Worm (Caenorhabditis elegans) whole organism, L4 larva: Measurements from ENCODE around the gene Y61A9LA.10.

ENCODE experiments used
- F37D6.2 ChIP-seq: sonication (generic microtip); optimal IDR thresholded peaks from 2 replicates; lab custom pipeline; 2016; ENCODE audit warnings: mild to moderate bottlenecking, missing genetic modification characterization, missing compliant biosample characterization
- R02D3.7 ChIP-seq: fragments of 150-350 bp; sonication (generic microtip); optimal IDR thresholded peaks from 3 replicates; lab custom pipeline; 2014; ENCODE audit warnings: missing biosample characterization, missing genetic modification characterization
- T20F7.1 ChIP-seq: fragments of 200-800 bp; sonication (Bioruptor generic); optimal IDR thresholded peaks from 2 replicates; lab custom pipeline; 2018; ENCODE audit warnings: mild to moderate bottlenecking, missing genetic modification characterization, missing compliant biosample characterization
- Y105C5A.15 ChIP-seq: fragments of 200-800 bp; sonication (Bioruptor generic); IDR thresholded peaks from 2 replicates; pipeline ENCODE4 v1.3.6; 2022; ENCODE audit warnings: missing genetic modification characterization, missing compliant biosample characterization
- Y5F2A.4 ChIP-seq: fragments of 200-800 bp; sonication (Bioruptor generic); optimal IDR thresholded peaks from 2 replicates; lab custom pipeline; 2018; ENCODE audit warnings: mild to moderate bottlenecking, missing genetic modification characterization, missing compliant biosample characterization
- Y75B8A.6 ChIP-seq: fragments of 200-800 bp; sonication (Bioruptor generic); IDR thresholded peaks from 2 replicates; pipeline ENCODE4 v1.3.6; 2022; ENCODE audit warnings: missing genetic modification reagents, missing genetic modification characterization, missing compliant biosample characterization
- ZK546.5 ChIP-seq, 2 experiments: sonication (generic microtip); optimal IDR thresholded peaks; 2 replicates each; lab custom pipeline; 2017; ENCODE audit warnings: missing biosample characterization in 2 of 2, missing genetic modification characterization in 2 of 2
- aly-2 ChIP-seq: sonication (generic microtip); optimal IDR thresholded peaks from 2 replicates; lab custom pipeline; 2018; ENCODE audit warnings: missing biosample characterization, missing genetic modification characterization
- ama-1 ChIP-seq: fragments of 150-350 bp; optimal IDR thresholded peaks from 2 replicates; lab custom pipeline; 2014; ENCODE audit warnings: inconsistent platforms, mixed read lengths
- attf-4 ChIP-seq: sonication (generic microtip); optimal IDR thresholded peaks from 3 replicates; lab custom pipeline; 2017; ENCODE audit warnings: missing biosample characterization, missing genetic modification characterization
- ceh-28 ChIP-seq: fragments of 150-350 bp; optimal IDR thresholded peaks from 2 replicates; lab custom pipeline; 2014; ENCODE audit warnings: missing biosample characterization, missing genetic modification reagents, missing genetic modification characterization
- ceh-44 ChIP-seq: fragments of 200-800 bp; sonication (Bioruptor generic); IDR thresholded peaks from 2 replicates; pipeline ENCODE4 v1.3.6; 2022; ENCODE audit warnings: missing genetic modification reagents, missing genetic modification characterization, missing compliant biosample characterization
- ces-1 ChIP-seq: fragments of 150-350 bp; sonication (generic microtip); optimal IDR thresholded peaks from 4 replicates; lab custom pipeline; 2014; ENCODE audit warnings: missing biosample characterization, missing genetic modification reagents, missing genetic modification characterization
- daf-12 ChIP-seq: fragments of 150-350 bp; optimal IDR thresholded peaks from 2 replicates; lab custom pipeline; 2014; ENCODE audit warnings: missing biosample characterization, missing genetic modification reagents, missing genetic modification characterization
- daf-16 ChIP-seq, 3 experiments: sonication (generic microtip); optimal IDR thresholded peaks; 2 replicates each; lab custom pipeline; 2016 to 2017; ENCODE audit warnings: missing genetic modification characterization in 3 of 3, missing genetic modification reagents in 3 of 3, mild to moderate bottlenecking in 2 of 3, missing compliant biosample characterization in 2 of 3, missing biosample characterization in 1 of 3, moderate library complexity in 1 of 3
- dmd-6 ChIP-seq: fragments of 200-800 bp; sonication (Bioruptor generic); IDR thresholded peaks from 2 replicates; pipeline ENCODE4 v1.3.6; 2022; ENCODE audit warnings: missing genetic modification reagents, missing genetic modification characterization, missing compliant biosample characterization
- dpl-1 ChIP-seq: fragments of 150-350 bp; optimal IDR thresholded peaks from 2 replicates; lab custom pipeline; 2014; ENCODE audit warnings: missing biosample characterization, missing genetic modification reagents, missing genetic modification characterization
- dve-1 ChIP-seq: sonication (generic microtip); optimal IDR thresholded peaks from 2 replicates; lab custom pipeline; 2017; ENCODE audit warnings: antibody characterized with exemption, mild to moderate bottlenecking, missing genetic modification characterization, missing compliant biosample characterization; ENCODE audit not compliant: insufficient read depth
- fkh-10 ChIP-seq: fragments of 150-350 bp; optimal IDR thresholded peaks from 2 replicates; lab custom pipeline; 2014; ENCODE audit warnings: missing biosample characterization, missing genetic modification reagents, missing genetic modification characterization
- gei-8 ChIP-seq: fragments of 200-800 bp; sonication (Bioruptor generic); optimal IDR thresholded peaks from 2 replicates; lab custom pipeline; 2018; ENCODE audit warnings: mild to moderate bottlenecking, missing genetic modification characterization, missing compliant biosample characterization
- lin-13 ChIP-seq: fragments of 150-350 bp; optimal IDR thresholded peaks from 2 replicates; lab custom pipeline; 2014; ENCODE audit warnings: missing biosample characterization, missing genetic modification reagents, missing genetic modification characterization
- lin-39 ChIP-seq: fragments of 150-350 bp; optimal IDR thresholded peaks from 2 replicates; lab custom pipeline; 2014; ENCODE audit warnings: missing biosample characterization, missing genetic modification reagents, missing genetic modification characterization
- madf-5 ChIP-seq, 2 experiments: fragments of 200-800 bp; sonication (Bioruptor generic); IDR thresholded peaks; 2 replicates each; pipeline ENCODE4 v1.3.6; 2022; ENCODE audit warnings: missing compliant biosample characterization in 2 of 2, missing genetic modification characterization in 2 of 2
- madf-9 ChIP-seq: fragments of 200-800 bp; sonication (Bioruptor generic); conservative IDR thresholded peaks from 2 replicates; pipeline ENCODE4 v1.3.6; 2022; ENCODE audit warnings: missing genetic modification reagents, missing genetic modification characterization, missing compliant biosample characterization
- mdl-1 ChIP-seq, 2 experiments: fragments of 150-350 bp in 1 of 2; sonication (generic microtip) in 1 of 2; optimal IDR thresholded peaks; 2 replicates each; lab custom pipeline; 2014 to 2017; ENCODE audit warnings: missing biosample characterization in 2 of 2, missing genetic modification characterization in 2 of 2
- mes-2 ChIP-seq: sonication (generic microtip); optimal IDR thresholded peaks from 2 replicates; lab custom pipeline; 2016; ENCODE audit warnings: missing genotype, mild to moderate bottlenecking, missing genetic modification characterization, missing compliant biosample characterization; ENCODE audit not compliant: poor library complexity, severe bottlenecking
- nhr-102 ChIP-seq: sonication (generic microtip); optimal IDR thresholded peaks from 2 replicates; lab custom pipeline; 2016; ENCODE audit warnings: mild to moderate bottlenecking, missing genetic modification characterization, moderate library complexity, missing compliant biosample characterization
- nhr-25 ChIP-seq: sonication (generic microtip); optimal IDR thresholded peaks from 2 replicates; lab custom pipeline; 2017; ENCODE audit warnings: missing genetic modification characterization, mild to moderate bottlenecking, missing compliant biosample characterization, antibody characterized with exemption, moderate library complexity, borderline replicate concordance; ENCODE audit not compliant: insufficient read depth
- nhr-28 ChIP-seq: fragments of 150-350 bp; optimal IDR thresholded peaks from 2 replicates; lab custom pipeline; 2014; ENCODE audit warnings: missing biosample characterization, missing genetic modification characterization
- nhr-42 ChIP-seq: fragments of 200-800 bp; sonication (Bioruptor generic); IDR thresholded peaks from 2 replicates; pipeline ENCODE4 v1.3.6; 2022; ENCODE audit warnings: missing genetic modification characterization, missing compliant biosample characterization
- nhr-77 ChIP-seq: fragments of 150-350 bp; optimal IDR thresholded peaks from 2 replicates; lab custom pipeline; 2014; ENCODE audit warnings: missing biosample characterization, missing genetic modification characterization
- pha-4 ChIP-seq, 2 experiments: fragments of 150-350 bp in 1 of 2; fragments of 200-800 bp in 1 of 2; sonication (Bioruptor generic) in 1 of 2; IDR thresholded peaks in 1 of 2; optimal IDR thresholded peaks in 1 of 2; 2 replicates each; pipeline versions ENCODE4 v1.3.6 to Lab custom; 2014 to 2022; ENCODE audit warnings: missing genetic modification characterization in 2 of 2, missing genetic modification reagents in 2 of 2, missing biosample characterization in 1 of 2, missing compliant biosample characterization in 1 of 2
- php-3 ChIP-seq: fragments of 200-800 bp; sonication (Bioruptor generic); IDR thresholded peaks from 2 replicates; pipeline ENCODE4 v1.3.6; 2022; ENCODE audit warnings: missing genetic modification reagents, missing genetic modification characterization, missing compliant biosample characterization
- pqm-1 ChIP-seq: sonication (generic microtip); optimal IDR thresholded peaks from 2 replicates; lab custom pipeline; 2017; ENCODE audit warnings: missing biosample characterization, missing genetic modification characterization
- snpc-4 ChIP-seq: fragments of 150-350 bp; optimal IDR thresholded peaks from 2 replicates; lab custom pipeline; 2014; ENCODE audit warnings: missing biosample characterization, missing genetic modification characterization
- tag-97 ChIP-seq: fragments of 200-800 bp; sonication (Bioruptor generic); IDR thresholded peaks from 2 replicates; pipeline ENCODE4 v1.3.6; 2022; ENCODE audit warnings: missing genetic modification characterization, missing compliant biosample characterization
- zag-1 ChIP-seq: fragments of 150-350 bp; optimal IDR thresholded peaks from 2 replicates; lab custom pipeline; 2014; ENCODE audit warnings: missing biosample characterization, missing genetic modification characterization
- ztf-11 ChIP-seq: fragments of 150-350 bp; optimal IDR thresholded peaks from 2 replicates; lab custom pipeline; 2014; ENCODE audit warnings: missing biosample characterization, missing genetic modification characterization
- ztf-7 ChIP-seq: fragments of 150-350 bp; optimal IDR thresholded peaks from 2 replicates; lab custom pipeline; 2014; ENCODE audit warnings: missing biosample characterization, missing genetic modification characterization

The Y61A9LA.10 gene

ce11 chrV:4623535-4623934 lies 7.9 kb upstream of the Y61A9LA.10 start:
- TF ChIP-seq mdl-1 (tag; optimal IDR thresholded peaks at IDR 0.05; lab: Kevin White, UChicago) (no peak), mes-2 (tag; lab: Kevin White, UChicago) (no peak), T20F7.1 (GFP tag; lab: Kevin White, UChicago) (no peak), nhr-25 (tag; lab: Kevin White, UChicago) (no peak), snpc-4 (tag; lab: Kevin White, UChicago) (no peak), nhr-42 (GFP tag; lab: Robert Waterston, UW) (no peak), ceh-44 (GFP tag; lab: Robert Waterston, UW) (no peak), ztf-7 (no peak), F37D6.2 (no peak), ztf-11 (tag; lab: Kevin White, UChicago) (no peak), Y5F2A.4 (no peak), ama-1 (no peak)
- TF ChIP-seq, all 104 proteins: peak for 0

- no peak for TF ChIP-seq attf-4 (tag; lab: Kevin White, UChicago)
- no peak for TF ChIP-seq php-3 (GFP tag; lab: Robert Waterston, UW)
- no peak for TF ChIP-seq dmd-6 (GFP tag; lab: Robert Waterston, UW)
- no peak for TF ChIP-seq aly-2 (tag; lab: Kevin White, UChicago)
- no peak for TF ChIP-seq tag-97 (GFP tag; lab: Robert Waterston, UW)
- no peak for TF ChIP-seq R02D3.7
- no peak for TF ChIP-seq lin-39 (tag; lab: Kevin White, UChicago)
- no peak for TF ChIP-seq zag-1 (tag; lab: Kevin White, UChicago)
- TF ChIP-seq snpc-4 (tag; lab: Kevin White, UChicago): no peak
- no peak for TF ChIP-seq daf-12 (tag; lab: Kevin White, UChicago)
- no peak for TF ChIP-seq nhr-77 (tag; lab: Kevin White, UChicago)
- TF ChIP-seq madf-9 (GFP tag; lab: Robert Waterston, UW): no peak
- TF ChIP-seq lin-13 (GFP tag; lab: Kevin White, UChicago): no peak
Measured at ce11 chrV:4617260-4617659, 1.6 kb upstream of the Y61A9LA.10 start, which contains the start of gene sumv-2. TSS of gene sumv-2 (plus strand) at chrV:4617560.

ce11 chrV:4606828-4607227 lies 8.8 kb downstream of the Y61A9LA.10 start, which contains the start of gene txt-6:
TSS of gene txt-6 (minus strand) at chrV:4606928.
- TF ChIP-seq Y75B8A.6 (no peak), nhr-77 (tag; lab: Kevin White, UChicago) (no peak), madf-5 (GFP tag; IDR thresholded peaks at IDR 0.05; lab: Robert Waterston, UW) (0 out of 4 replicates have a peak, but pooled peaks of 1 of the 2 experiments have one; percentile 41), nhr-42 (GFP tag; lab: Robert Waterston, UW) (no peak), nhr-102 (no peak), mes-2 (tag; lab: Kevin White, UChicago) (no peak), fkh-10 (GFP tag; lab: Kevin White, UChicago) (no peak)

ce11 chrV:4599225-4599624 lies 16.4 kb downstream of the Y61A9LA.10 start:
- TF ChIP-seq dpl-1 (GFP tag; lab: Kevin White, UChicago): no peak
- no peak for TF ChIP-seq lin-13 (GFP tag; lab: Kevin White, UChicago)
- no peak for TF ChIP-seq ZK546.5 (tag; optimal IDR thresholded peaks at IDR 0.05; lab: Kevin White, UChicago)
- no peak for TF ChIP-seq ceh-44 (GFP tag; lab: Robert Waterston, UW)
- no peak for TF ChIP-seq ceh-28

ce11 chrV:4598489-4598888 lies 17.1 kb downstream of the Y61A9LA.10 start:
- TF ChIP-seq ama-1: no peak
- no peak for TF ChIP-seq Y105C5A.15 (GFP tag; lab: Robert Waterston, UW)
- no peak for TF ChIP-seq zag-1 (tag; lab: Kevin White, UChicago)
- TF ChIP-seq pha-4 (GFP tag; IDR thresholded peaks at IDR 0.05; lab: Robert Waterston, UW): no peak
- TF ChIP-seq pha-4 (tag; optimal IDR thresholded peaks at IDR 0.05; lab: Kevin White, UChicago): no peak
- no peak for TF ChIP-seq ces-1
- peak; percentile 45 for TF ChIP-seq nhr-28 (tag; lab: Kevin White, UChicago)
- TF ChIP-seq pqm-1: peak; percentile 76
- no peak for TF ChIP-seq mdl-1 (tag; optimal IDR thresholded peaks at IDR 0.05; lab: Kevin White, UChicago)
- TF ChIP-seq dve-1 (tag; lab: Kevin White, UChicago): peak; percentile 10
- no peak for TF ChIP-seq gei-8 (GFP tag; lab: Kevin White, UChicago)
- no peak for TF ChIP-seq daf-16 (GFP tag; optimal IDR thresholded peaks at IDR 0.05; lab: Kevin White, UChicago)
- TF ChIP-seq daf-16 (tag; optimal IDR thresholded peaks at IDR 0.05; lab: Kevin White, UChicago): peak; percentile 68
